Fruit fly (Drosophila melanogaster) whole organism, adult: ENCODE results near the gene Pmi.

Experiments used
- CG12768 ChIP-seq: fragments of 200-800 bp; sonication (Bioruptor generic); optimal IDR thresholded peaks from 2 replicates; lab custom pipeline; 2017; ENCODE audit warnings: missing biosample characterization, missing genetic modification characterization, mild to moderate bottlenecking, moderate library complexity, missing genetic modification reagents
- CG1620 ChIP-seq: fragments of 200-800 bp; sonication (Bioruptor generic); optimal IDR thresholded peaks from 2 replicates; lab custom pipeline; 2016; ENCODE audit warnings: missing biosample characterization, missing genetic modification characterization
- CG33017 ChIP-seq: fragments of 200-800 bp; sonication (Bioruptor generic); optimal IDR thresholded peaks from 2 replicates; lab custom pipeline; 2018; ENCODE audit warnings: missing biosample characterization, mild to moderate bottlenecking, missing genetic modification characterization, moderate library complexity
- CG7045 ChIP-seq: fragments of 200-800 bp; sonication (Bioruptor generic); optimal IDR thresholded peaks from 2 replicates; lab custom pipeline; 2017; ENCODE audit warnings: missing biosample characterization, mild to moderate bottlenecking, missing genetic modification characterization
- CG7101 ChIP-seq: fragments of 200-800 bp; sonication (Bioruptor generic); optimal IDR thresholded peaks from 2 replicates; lab custom pipeline; 2018; ENCODE audit warnings: missing biosample characterization, mild to moderate bottlenecking, missing genetic modification characterization, moderate library complexity
- Crg-1 ChIP-seq: fragments of 200-800 bp; sonication (Bioruptor generic); optimal IDR thresholded peaks from 2 replicates; lab custom pipeline; 2016; ENCODE audit warnings: missing biosample characterization, missing genetic modification characterization
- Hr96 ChIP-seq: fragments of 200-800 bp; sonication (Bioruptor generic); optimal IDR thresholded peaks from 2 replicates; lab custom pipeline; 2016; ENCODE audit warnings: missing biosample characterization, missing genetic modification characterization
- Mnt ChIP-seq: fragments of 200-800 bp; sonication (Bioruptor generic); optimal IDR thresholded peaks from 2 replicates; lab custom pipeline; 2016; ENCODE audit warnings: missing biosample characterization, mild to moderate bottlenecking, missing genetic modification characterization
- cnc ChIP-seq, 2 experiments: fragments of >200 bp; optimal IDR thresholded peaks; 2 replicates each; lab custom pipeline; 2017
- kay ChIP-seq: fragments of 200-800 bp; sonication (Bioruptor generic); peaks from one replicate; lab custom pipeline; 2016; ENCODE audit warnings: missing biosample characterization, missing genetic modification characterization, borderline replicate concordance
- ovo ChIP-seq: fragments of 200-800 bp; sonication (Bioruptor generic); optimal IDR thresholded peaks from 2 replicates; lab custom pipeline; 2016; ENCODE audit warnings: missing biosample characterization, missing genetic modification characterization
- pad ChIP-seq: fragments of 200-800 bp; sonication (Bioruptor generic); optimal IDR thresholded peaks from 3 replicates; lab custom pipeline; 2017; ENCODE audit warnings: missing biosample characterization, missing genetic modification characterization, mild to moderate bottlenecking, moderate library complexity, missing genetic modification reagents
- tj ChIP-seq: fragments of 200-800 bp; sonication (Bioruptor generic); optimal IDR thresholded peaks from 3 replicates; lab custom pipeline; 2017; ENCODE audit warnings: missing biosample characterization, mild to moderate bottlenecking, missing genetic modification characterization, moderate library complexity
- toe ChIP-seq: fragments of 200-800 bp; sonication (Bioruptor generic); optimal IDR thresholded peaks from 2 replicates; lab custom pipeline; 2016; ENCODE audit warnings: missing biosample characterization, missing genetic modification characterization

dm6 chr3L:5820793-5821192, 40.9 kb downstream of the Pmi start:
- TF ChIP-seq ovo (GFP tag; lab: Kevin White, UChicago), result no peak
- TF ChIP-seq CG33017, result no peak
- no peak for TF ChIP-seq CG7101 (tag; lab: Kevin White, UChicago)
- TF ChIP-seq cnc (optimal IDR thresholded peaks at IDR 0.05; lab: Kevin White, UChicago), result no peak
- TF ChIP-seq kay, result no peak
- no peak for TF ChIP-seq tj (GFP tag; lab: Kevin White, UChicago)
- no peak for TF ChIP-seq Crg-1
- no peak for TF ChIP-seq Hr96
- no peak for TF ChIP-seq CG12768
- TF ChIP-seq Mnt (GFP tag; lab: Kevin White, UChicago), result no peak
- TF ChIP-seq pad, result no peak
- TF ChIP-seq CG1620, result no peak
- TF ChIP-seq toe (GFP tag; lab: Kevin White, UChicago), result no peak
- no peak for TF ChIP-seq CG7045 (GFP tag; lab: Kevin White, UChicago)
